Worm (Caenorhabditis elegans) whole organism, early embryonic: ENCODE measurements around the gene grl-7.

Source experiments
- B0310.2 ChIP-seq: sonication (generic microtip); optimal IDR thresholded peaks from 2 replicates; lab custom pipeline; 2016; ENCODE audit warnings: mild to moderate bottlenecking, missing genetic modification characterization, missing compliant biosample characterization
- F13C5.2 ChIP-seq: sonication (generic microtip); optimal IDR thresholded peaks from 2 replicates; lab custom pipeline; 2017; ENCODE audit warnings: mild to moderate bottlenecking, missing genetic modification characterization, inconsistent platforms, missing compliant biosample characterization
- ama-1 ChIP-seq: fragments of 150-350 bp; optimal IDR thresholded peaks from 2 replicates; lab custom pipeline; 2014
- ceh-13 ChIP-seq: fragments of 200-800 bp; sonication (Bioruptor generic); optimal IDR thresholded peaks from 2 replicates; lab custom pipeline; 2018; ENCODE audit warnings: mild to moderate bottlenecking, missing genetic modification characterization, missing compliant biosample characterization
- ceh-36 ChIP-seq: sonication (generic microtip); optimal IDR thresholded peaks from 2 replicates; lab custom pipeline; 2016; ENCODE audit warnings: missing genetic modification characterization, inconsistent platforms, missing compliant biosample characterization
- flt-1 ChIP-seq: fragments of 200-800 bp; sonication (Bioruptor generic); IDR thresholded peaks from 2 replicates; pipeline ENCODE4 v1.3.6; 2022; ENCODE audit warnings: missing genetic modification characterization, missing compliant biosample characterization
- hmg-4 ChIP-seq: fragments of 200-800 bp; sonication (Bioruptor generic); optimal IDR thresholded peaks from 2 replicates; lab custom pipeline; 2018; ENCODE audit warnings: mild to moderate bottlenecking, missing genetic modification characterization, missing compliant biosample characterization
- hnd-1 ChIP-seq: sonication (generic microtip); optimal IDR thresholded peaks from 2 replicates; lab custom pipeline; 2016; ENCODE audit warnings: missing genetic modification characterization, missing compliant biosample characterization
- pes-1 ChIP-seq: fragments of 200-800 bp; sonication (Bioruptor generic); IDR thresholded peaks from 2 replicates; pipeline ENCODE4 v1.3.6; 2022; ENCODE audit warnings: missing genetic modification reagents, missing genetic modification characterization, missing compliant biosample characterization
- sea-1 ChIP-seq: fragments of 200-800 bp; sonication (Bioruptor generic); conservative IDR thresholded peaks from 2 replicates; pipeline ENCODE4 v1.3.6; 2022; ENCODE audit warnings: missing genetic modification characterization, missing compliant biosample characterization
- tbx-11 ChIP-seq: fragments of 200-800 bp; sonication (Bioruptor generic); IDR thresholded peaks from 2 replicates; pipeline ENCODE4 v1.3.6; 2022; ENCODE audit warnings: missing genetic modification characterization, missing compliant biosample characterization
- tra-4 ChIP-seq: sonication (generic microtip); optimal IDR thresholded peaks from 2 replicates; lab custom pipeline; 2017; ENCODE audit warnings: missing genetic modification characterization, missing compliant biosample characterization

DNA sequence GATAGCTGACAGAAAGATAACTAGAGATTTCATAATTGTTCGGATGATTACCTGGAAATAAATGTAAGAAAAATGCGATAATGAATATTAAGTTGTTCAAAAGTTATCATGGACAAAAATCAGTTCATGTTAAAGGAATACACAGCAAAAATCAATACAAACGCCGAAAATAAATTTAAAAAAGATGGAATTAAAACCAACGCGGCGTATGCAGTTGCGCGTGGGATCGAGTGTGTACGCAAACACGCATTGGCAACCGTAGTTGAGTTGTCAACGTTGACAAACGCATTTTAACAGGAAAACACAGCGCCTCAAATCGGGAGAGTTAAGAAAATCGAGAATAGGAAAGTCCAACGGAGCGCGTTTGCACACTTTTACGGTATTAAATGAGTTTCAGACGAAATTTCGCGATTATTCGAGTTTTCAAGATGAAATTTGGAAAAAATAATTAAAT is 19.9 kb downstream of the grl-7 start, which contains the start of gene tmed-10:
- TF ChIP-seq pes-1 (GFP tag; lab: Robert Waterston, UW) = no peak
- no peak for TF ChIP-seq B0310.2 (tag; lab: Kevin White, UChicago)
- peak; percentile 50; the same call in 1 of the 2 replicates for TF ChIP-seq flt-1 (GFP tag; lab: Robert Waterston, UW)
- no peak for TF ChIP-seq hnd-1 (tag; lab: Kevin White, UChicago)
- no peak for TF ChIP-seq tra-4 (tag; lab: Kevin White, UChicago)
- no peak for TF ChIP-seq F13C5.2
- TF ChIP-seq ceh-36 = no peak
- no peak for TF ChIP-seq hmg-4 (GFP tag; lab: Kevin White, UChicago)
- no peak for TF ChIP-seq ama-1 (lab: Kevin White, UChicago)
- no peak for TF ChIP-seq sea-1 (GFP tag; lab: Robert Waterston, UW)
- TF ChIP-seq tbx-11 = no peak
- TF ChIP-seq ceh-13 = no peak
